Worm (Caenorhabditis elegans): ENCODE data around the gene vab-3.

- TF ChIP-seq egl-27 (tag; optimal IDR thresholded peaks at IDR 0.05) (no peak), rnt-1 (tag; optimal IDR thresholded peaks at IDR 0.05) (no peak), lsy-2 (tag; optimal IDR thresholded peaks at IDR 0.05) (no peak), F16B12.6 (tag; optimal IDR thresholded peaks at IDR 0.05) (no peak), sox-4 (tag; optimal IDR thresholded peaks at IDR 0.05) (no peak)
Observed at ce11 chrX:10528993-10529392, 29.3 kb downstream of the vab-3 start, which contains the start of the genes F14F3.5 and slcf-1.
